Fruit fly (Drosophila melanogaster) S2 (cell line): ENCODE data around the gene Cdc7.

ENCODE experiments used
- CG8478 ChIP-seq: fragments of >200 bp; optimal IDR thresholded peaks from 2 replicates; lab custom pipeline; 2018
- CTCF ChIP-seq, 2 experiments: fragments of >200 bp; optimal IDR thresholded peaks; 2 replicates each; lab custom pipeline; 2018

DNA sequence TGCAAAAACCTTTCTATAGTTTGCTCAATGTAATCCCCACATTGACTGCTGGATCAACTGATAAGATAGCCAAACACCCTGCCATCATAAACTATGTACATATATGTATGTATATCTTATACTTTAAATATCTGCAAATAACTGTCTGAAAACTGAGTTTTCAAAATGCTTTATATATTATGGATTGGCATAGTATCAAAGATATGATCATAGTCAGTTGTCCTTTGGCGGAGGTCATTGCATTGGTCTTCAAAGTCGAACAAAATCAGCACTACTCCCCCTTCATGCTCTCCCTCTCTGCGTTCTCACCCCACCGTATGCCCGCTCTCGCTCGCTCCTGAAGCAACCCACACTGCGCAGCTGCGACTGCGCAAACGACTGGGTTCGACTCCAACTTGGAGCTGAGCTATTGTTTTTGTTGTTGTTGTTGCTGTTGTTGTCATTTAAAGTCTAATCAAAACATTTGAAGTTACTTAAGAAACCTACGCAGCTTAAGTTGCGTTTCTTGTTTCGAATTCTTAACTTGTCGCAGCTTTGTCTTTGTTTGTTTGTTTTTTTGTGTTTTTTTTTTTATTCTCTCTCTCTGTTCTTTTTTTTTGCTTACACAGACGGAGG lies 29.3 kb upstream of the Cdc7 start:
- TF ChIP-seq CTCF (optimal IDR thresholded peaks at IDR 0.05; lab: Kevin White, UChicago) = no peak
- no peak for TF ChIP-seq CG8478 (lab: Kevin White, UChicago)
